Worm (Caenorhabditis elegans): ENCODE results near the gene rab-19.

rab-19 gene

ce11 chrIV:13346078-13346477 is 38.1 kb downstream of the rab-19 start:
- TF ChIP-seq R02D3.7 (tag; optimal IDR thresholded peaks at IDR 0.05) (no peak), aly-2 (tag; optimal IDR thresholded peaks at IDR 0.05) (no peak), egl-27 (tag; optimal IDR thresholded peaks at IDR 0.05) (no peak), pqm-1 (tag; optimal IDR thresholded peaks at IDR 0.05) (peak; percentile 64), skn-1 (tag; optimal IDR thresholded peaks at IDR 0.05) (no peak), eor-1 (tag; optimal IDR thresholded peaks at IDR 0.05) (no peak), unc-62 (GFP tag; optimal IDR thresholded peaks at IDR 0.05) (no peak), fos-1 (tag; optimal IDR thresholded peaks at IDR 0.05) (peak; percentile 36), nhr-25 (tag; optimal IDR thresholded peaks at IDR 0.05) (no peak), elt-2 (tag; optimal IDR thresholded peaks at IDR 0.05) (peak; percentile 66), nhr-23 (tag; optimal IDR thresholded peaks at IDR 0.05) (no peak), ama-1 (optimal IDR thresholded peaks at IDR 0.05) (no peak), nhr-76 (tag; optimal IDR thresholded peaks at IDR 0.05) (no peak), jun-1 (tag; optimal IDR thresholded peaks at IDR 0.05) (peak; percentile 85), pha-4 (tag; optimal IDR thresholded peaks at IDR 0.05) (peak; percentile 99), nhr-67 (tag; optimal IDR thresholded peaks at IDR 0.05) (no peak), zag-1 (tag; optimal IDR thresholded peaks at IDR 0.05) (no peak)

ce11 chrIV:13342555-13342954 is 41.6 kb downstream of the rab-19 start, which contains the start of gene W02A2.5:
W02A2.5 (plus strand) TSS chrIV:13342855.
- no peak for TF ChIP-seq nhr-28 (tag; optimal IDR thresholded peaks at IDR 0.05)
- no peak for TF ChIP-seq ceh-82 (tag; optimal IDR thresholded peaks at IDR 0.05)
- TF ChIP-seq pha-4 (tag; optimal IDR thresholded peaks at IDR 0.05): no peak
- TF ChIP-seq eor-1 (tag; optimal IDR thresholded peaks at IDR 0.05): no peak
- TF ChIP-seq nhr-43 (tag; optimal IDR thresholded peaks at IDR 0.05; ENCODE audit: poor library complexity, severe bottlenecking): no peak
- no peak for TF ChIP-seq unc-62 (GFP tag; optimal IDR thresholded peaks at IDR 0.05)
- no peak for TF ChIP-seq egl-27 (tag; optimal IDR thresholded peaks at IDR 0.05)
- TF ChIP-seq mdl-1 (tag; optimal IDR thresholded peaks at IDR 0.05): no peak
- TF ChIP-seq fkh-2 (tag; optimal IDR thresholded peaks at IDR 0.05): no peak
- no peak for TF ChIP-seq ama-1 (optimal IDR thresholded peaks at IDR 0.05)
- TF ChIP-seq nhr-23 (tag; optimal IDR thresholded peaks at IDR 0.05): no peak
- no peak for TF ChIP-seq jun-1 (tag; optimal IDR thresholded peaks at IDR 0.05)
- no peak for TF ChIP-seq ceh-9 (tag; optimal IDR thresholded peaks at IDR 0.05)
- TF ChIP-seq nhr-237 (tag; optimal IDR thresholded peaks at IDR 0.05): no peak
- TF ChIP-seq fkh-10 (GFP tag; optimal IDR thresholded peaks at IDR 0.05): no peak
- no peak for TF ChIP-seq mml-1 (tag; optimal IDR thresholded peaks at IDR 0.05)

- TF ChIP-seq tbx-2 (tag; optimal IDR thresholded peaks at IDR 0.05) (no peak), nhr-11 (tag; optimal IDR thresholded peaks at IDR 0.05) (no peak), nhr-12 (tag; optimal IDR thresholded peaks at IDR 0.05) (no peak), pqm-1 (tag; optimal IDR thresholded peaks at IDR 0.05) (peak; percentile 49), elt-2 (tag; optimal IDR thresholded peaks at IDR 0.05) (peak; percentile 76), unc-39 (tag; optimal IDR thresholded peaks at IDR 0.05) (no peak), nhr-76 (tag; optimal IDR thresholded peaks at IDR 0.05) (no peak), R02D3.7 (tag; optimal IDR thresholded peaks at IDR 0.05) (no peak), nhr-28 (tag; optimal IDR thresholded peaks at IDR 0.05) (no peak), ztf-11 (tag; optimal IDR thresholded peaks at IDR 0.05) (no peak), nhr-23 (tag; optimal IDR thresholded peaks at IDR 0.05) (no peak), mdl-1 (tag; optimal IDR thresholded peaks at IDR 0.05) (no peak), eor-1 (tag; optimal IDR thresholded peaks at IDR 0.05) (no peak), fkh-10 (GFP tag; optimal IDR thresholded peaks at IDR 0.05) (no peak), jun-1 (tag; optimal IDR thresholded peaks at IDR 0.05) (no peak), nfya-1 (tag; optimal IDR thresholded peaks at IDR 0.05; ENCODE audit: insufficient read depth) (no peak), ceh-28 (tag; optimal IDR thresholded peaks at IDR 0.05) (no peak), pha-4 (tag; optimal IDR thresholded peaks at IDR 0.05) (peak; percentile 61)
Observed at ce11 chrIV:13334287-13334686, 49.9 kb downstream of the rab-19 start.

Measured in whole organism, L3 larva.